Fruit fly (Drosophila melanogaster) whole organism, embryonic: ENCODE measurements around the gene CG10195.
A peak's percentile ranks its signal among the peaks of the same experiment; 100 is the strongest.

Experiments
- Atf6 ChIP-seq: fragments of 200-800 bp; sonication (Bioruptor generic); IDR thresholded peaks from 2 replicates; pipeline ENCODE4 v1.3.6; 2022; ENCODE audit warnings: missing biosample characterization, missing genetic modification characterization
- CG10565 ChIP-seq: fragments of 200-800 bp; sonication (Bioruptor generic); optimal IDR thresholded peaks from 3 replicates; lab custom pipeline; 2016; ENCODE audit warnings: missing biosample characterization, mild to moderate bottlenecking, missing genetic modification characterization
- CG11398 ChIP-seq: fragments of 200-800 bp; sonication (Bioruptor generic); optimal IDR thresholded peaks from 2 replicates; lab custom pipeline; 2016; ENCODE audit warnings: missing biosample characterization, missing genetic modification characterization
- CG12219 ChIP-seq: fragments of 200-800 bp; sonication (Bioruptor generic); optimal IDR thresholded peaks from 3 replicates; lab custom pipeline; 2018; ENCODE audit warnings: missing biosample characterization, mild to moderate bottlenecking, missing genetic modification characterization
- CG12942 ChIP-seq: fragments of 200-800 bp; sonication (Bioruptor generic); optimal IDR thresholded peaks from 3 replicates; lab custom pipeline; 2016; ENCODE audit warnings: missing biosample characterization, missing genetic modification characterization
- CG13894 ChIP-seq: fragments of 200-800 bp; sonication (Bioruptor generic); optimal IDR thresholded peaks from 3 replicates; lab custom pipeline; 2018; ENCODE audit warnings: missing biosample characterization, mild to moderate bottlenecking, missing genetic modification characterization, moderate library complexity
- CG14710 ChIP-seq: fragments of 200-800 bp; sonication (Bioruptor generic); optimal IDR thresholded peaks from 3 replicates; lab custom pipeline; 2019; ENCODE audit warnings: missing biosample characterization, mild to moderate bottlenecking, missing genetic modification characterization, moderate library complexity
- CG15479 ChIP-seq: fragments of 200-800 bp; sonication (Bioruptor generic); optimal IDR thresholded peaks from 3 replicates; lab custom pipeline; 2019; ENCODE audit warnings: missing biosample characterization, mild to moderate bottlenecking, missing genetic modification characterization, moderate library complexity
- CG16863 ChIP-seq: fragments of 200-800 bp; sonication (Bioruptor generic); optimal IDR thresholded peaks from 3 replicates; lab custom pipeline; 2016; ENCODE audit warnings: missing biosample characterization, missing genetic modification characterization
- CG17912 ChIP-seq: fragments of 200-800 bp; sonication (Bioruptor generic); optimal IDR thresholded peaks from 2 replicates; lab custom pipeline; 2018; ENCODE audit warnings: missing biosample characterization, mild to moderate bottlenecking, missing genetic modification characterization
- CG4282 ChIP-seq: fragments of 200-800 bp; sonication (Bioruptor generic); optimal IDR thresholded peaks from 2 replicates; lab custom pipeline; 2016; ENCODE audit warnings: missing biosample characterization, missing genetic modification characterization
- CG6791 ChIP-seq: fragments of 200-800 bp; sonication (Bioruptor generic); IDR thresholded peaks from 3 replicates; pipeline ENCODE4 v1.3.6; 2022; ENCODE audit warnings: missing biosample characterization, missing genetic modification characterization; ENCODE audit not compliant: partially characterized antibody
- CG7357 ChIP-seq: fragments of 200-800 bp; sonication (Bioruptor generic); IDR thresholded peaks from 3 replicates; pipeline ENCODE4 v1.3.6; 2022; ENCODE audit warnings: missing biosample characterization, missing genetic modification characterization
- CG7963 ChIP-seq: fragments of 200-800 bp; sonication (Bioruptor generic); IDR thresholded peaks from 3 replicates; pipeline ENCODE4 v1.3.6; 2022; ENCODE audit warnings: missing biosample characterization, missing genetic modification characterization; ENCODE audit not compliant: partially characterized antibody
- CG8359 ChIP-seq: fragments of 200-800 bp; sonication (Bioruptor generic); optimal IDR thresholded peaks from 2 replicates; lab custom pipeline; 2017; ENCODE audit warnings: missing biosample characterization, mild to moderate bottlenecking, missing genetic modification characterization, borderline replicate concordance
- CG8388 ChIP-seq: fragments of 200-800 bp; sonication (Bioruptor generic); optimal IDR thresholded peaks from 2 replicates; lab custom pipeline; 2019; ENCODE audit warnings: missing biosample characterization, mild to moderate bottlenecking, missing genetic modification characterization, moderate library complexity
- CG9876 ChIP-seq: fragments of 200-800 bp; sonication (Bioruptor generic); optimal IDR thresholded peaks from 2 replicates; lab custom pipeline; 2016; ENCODE audit warnings: missing biosample characterization, missing genetic modification characterization
- Camta ChIP-seq: fragments of 200-800 bp; sonication (Bioruptor generic); optimal IDR thresholded peaks from 2 replicates; lab custom pipeline; 2016; ENCODE audit warnings: missing biosample characterization, missing genetic modification characterization
- Chrac-16 ChIP-seq: fragments of 200-800 bp; sonication (Bioruptor generic); optimal IDR thresholded peaks from 3 replicates; lab custom pipeline; 2016; ENCODE audit warnings: missing biosample characterization, missing genetic modification characterization
- D ChIP-seq, 2 experiments: fragments of 200-800 bp in 1 of 2; fragments of >200 bp in 1 of 2; sonication (Bioruptor generic) in 1 of 2; optimal IDR thresholded peaks; 2 replicates in 1 of 2; 3 replicates in 1 of 2; lab custom pipeline; 2017; ENCODE audit warnings: mild to moderate bottlenecking in 1 of 2, missing biosample characterization in 1 of 2, missing genetic modification characterization in 1 of 2, missing genetic modification reagents in 1 of 2
- Dref ChIP-seq: fragments of 200-800 bp; sonication (Bioruptor generic); IDR thresholded peaks from 2 replicates; pipeline ENCODE4 v1.3.6; 2022; ENCODE audit warnings: missing biosample characterization, missing genetic modification characterization
- Fer3 ChIP-seq: fragments of 200-800 bp; sonication (Bioruptor generic); optimal IDR thresholded peaks from 2 replicates; lab custom pipeline; 2018; ENCODE audit warnings: missing biosample characterization, mild to moderate bottlenecking, missing genetic modification characterization, moderate library complexity
- Poxn ChIP-seq: fragments of 200-800 bp; sonication (Bioruptor generic); IDR thresholded peaks from 2 replicates; pipeline ENCODE4 v1.3.6; 2022; ENCODE audit warnings: missing biosample characterization, missing genetic modification characterization
- Stat92E ChIP-seq, 3 experiments: fragments of >200 bp in 2 of 3; fragments of 200-800 bp in 1 of 3; sonication (Bioruptor generic) in 1 of 3; optimal IDR thresholded peaks; 2 replicates each; lab custom pipeline; 2017 to 2019; ENCODE audit warnings: missing biosample characterization in 3 of 3, missing genetic modification characterization in 3 of 3, mild to moderate bottlenecking in 1 of 3, moderate library complexity in 1 of 3
- ac ChIP-seq: fragments of 200-800 bp; sonication (Bioruptor generic); optimal IDR thresholded peaks from 3 replicates; lab custom pipeline; 2017; ENCODE audit warnings: missing biosample characterization, mild to moderate bottlenecking, missing genetic modification characterization
- bcd ChIP-seq: fragments of 200-800 bp; sonication (Bioruptor generic); optimal IDR thresholded peaks from 2 replicates; lab custom pipeline; 2017; ENCODE audit warnings: missing biosample characterization, mild to moderate bottlenecking, missing genetic modification characterization
- bigmax ChIP-seq: fragments of 200-800 bp; sonication (Bioruptor generic); optimal IDR thresholded peaks from 2 replicates; lab custom pipeline; 2018; ENCODE audit warnings: missing biosample characterization, mild to moderate bottlenecking, missing genetic modification characterization
- chif ChIP-seq, 2 experiments: fragments of 200-800 bp; sonication (Bioruptor generic); optimal IDR thresholded peaks; 3 replicates each; lab custom pipeline; 2016; ENCODE audit warnings: missing biosample characterization in 2 of 2, missing genetic modification characterization in 2 of 2
- chm ChIP-seq: fragments of 200-800 bp; sonication (Bioruptor generic); IDR thresholded peaks from 2 replicates; pipeline ENCODE4 v1.3.6; 2022; ENCODE audit warnings: missing biosample characterization, missing genetic modification characterization
- crc ChIP-seq: fragments of 200-800 bp; sonication (Bioruptor generic); optimal IDR thresholded peaks from 2 replicates; lab custom pipeline; 2016; ENCODE audit warnings: missing biosample characterization, missing genetic modification characterization
- en ChIP-seq: fragments of 200-800 bp; sonication (Bioruptor generic); optimal IDR thresholded peaks from 2 replicates; lab custom pipeline; 2016; ENCODE audit warnings: missing biosample characterization, missing genetic modification characterization
- exex ChIP-seq: fragments of 200-800 bp; sonication (Bioruptor generic); optimal IDR thresholded peaks from 4 replicates; lab custom pipeline; 2018; ENCODE audit warnings: missing biosample characterization, mild to moderate bottlenecking, missing genetic modification characterization, moderate library complexity
- fd64A ChIP-seq: fragments of 200-800 bp; sonication (Bioruptor generic); optimal IDR thresholded peaks from 3 replicates; lab custom pipeline; 2018; ENCODE audit warnings: missing biosample characterization, mild to moderate bottlenecking, missing genetic modification characterization
- ftz-f1 ChIP-seq: fragments of 200-800 bp; sonication (Bioruptor generic); optimal IDR thresholded peaks from 2 replicates; lab custom pipeline; 2016; ENCODE audit warnings: missing biosample characterization, missing genetic modification characterization
- gem ChIP-seq: fragments of 200-800 bp; sonication (Bioruptor generic); optimal IDR thresholded peaks from 2 replicates; lab custom pipeline; 2019; ENCODE audit warnings: missing biosample characterization, mild to moderate bottlenecking, missing genetic modification characterization, moderate library complexity
- hbn ChIP-seq: fragments of 200-800 bp; sonication (Bioruptor generic); IDR thresholded peaks from 2 replicates; pipeline ENCODE4 v1.3.6; 2022; ENCODE audit warnings: missing biosample characterization, missing genetic modification characterization; ENCODE audit not compliant: partially characterized antibody
- maf-S ChIP-seq: fragments of 200-800 bp; sonication (Bioruptor generic); optimal IDR thresholded peaks from 2 replicates; lab custom pipeline; 2016; ENCODE audit warnings: missing biosample characterization, missing genetic modification characterization
- pan ChIP-seq, 4 experiments: fragments of >200 bp in 3 of 4; fragments of 200-800 bp in 1 of 4; sonication (Bioruptor generic) in 1 of 4; optimal IDR thresholded peaks in 3 of 4; IDR thresholded peaks in 1 of 4; 2 replicates each; pipeline versions ENCODE4 v1.3.6 to Lab custom; 2017 to 2022; ENCODE audit warnings: missing biosample characterization in 2 of 4, missing genetic modification characterization in 2 of 4, mixed read lengths in 1 of 4
- pho ChIP-seq: fragments of 200-800 bp; sonication (Bioruptor generic); optimal IDR thresholded peaks from 2 replicates; lab custom pipeline; 2016; ENCODE audit warnings: missing biosample characterization, missing genetic modification characterization
- pzg ChIP-seq: fragments of 200-800 bp; sonication (Bioruptor generic); optimal IDR thresholded peaks from 3 replicates; lab custom pipeline; 2018; ENCODE audit warnings: missing biosample characterization, mild to moderate bottlenecking, missing genetic modification characterization, moderate library complexity
- sd ChIP-seq: fragments of 200-800 bp; sonication (Bioruptor generic); optimal IDR thresholded peaks from 3 replicates; lab custom pipeline; 2018; ENCODE audit warnings: missing biosample characterization, mild to moderate bottlenecking, missing genetic modification characterization, moderate library complexity
- sens-2 ChIP-seq: fragments of 200-800 bp; sonication (Bioruptor generic); IDR thresholded peaks from 2 replicates; pipeline ENCODE4 v1.3.6; 2022; ENCODE audit warnings: missing biosample characterization, missing genetic modification characterization
- sqz ChIP-seq: fragments of 200-800 bp; sonication (Bioruptor generic); optimal IDR thresholded peaks from 3 replicates; lab custom pipeline; 2018; ENCODE audit warnings: missing biosample characterization, mild to moderate bottlenecking, missing genetic modification characterization
- ssp ChIP-seq: fragments of 200-800 bp; sonication (Bioruptor generic); IDR thresholded peaks from 2 replicates; pipeline ENCODE4 v1.3.6; 2022; ENCODE audit warnings: missing biosample characterization, missing genetic modification characterization
- tll ChIP-seq, 2 experiments: fragments of 200-800 bp in 1 of 2; fragments of >200 bp in 1 of 2; sonication (Bioruptor generic) in 1 of 2; optimal IDR thresholded peaks; 2 replicates each; lab custom pipeline; 2017 to 2019; ENCODE audit warnings: missing biosample characterization in 2 of 2, missing genetic modification characterization in 2 of 2, mild to moderate bottlenecking in 1 of 2, moderate library complexity in 1 of 2
- toy ChIP-seq: fragments of 200-800 bp; sonication (Bioruptor generic); IDR thresholded peaks from 2 replicates; pipeline ENCODE4 v1.3.6; 2022; ENCODE audit warnings: missing biosample characterization, missing genetic modification characterization
- twi ChIP-seq: fragments of 200-800 bp; optimal IDR thresholded peaks from 2 replicates; lab custom pipeline; 2019; ENCODE audit warnings: missing biosample characterization, mild to moderate bottlenecking, missing genetic modification characterization, moderate library complexity
- usp ChIP-seq: fragments of >200 bp; optimal IDR thresholded peaks from 2 replicates; lab custom pipeline; 2017; ENCODE audit warnings: missing biosample characterization, missing genetic modification characterization

Gene CG10195

DNA sequence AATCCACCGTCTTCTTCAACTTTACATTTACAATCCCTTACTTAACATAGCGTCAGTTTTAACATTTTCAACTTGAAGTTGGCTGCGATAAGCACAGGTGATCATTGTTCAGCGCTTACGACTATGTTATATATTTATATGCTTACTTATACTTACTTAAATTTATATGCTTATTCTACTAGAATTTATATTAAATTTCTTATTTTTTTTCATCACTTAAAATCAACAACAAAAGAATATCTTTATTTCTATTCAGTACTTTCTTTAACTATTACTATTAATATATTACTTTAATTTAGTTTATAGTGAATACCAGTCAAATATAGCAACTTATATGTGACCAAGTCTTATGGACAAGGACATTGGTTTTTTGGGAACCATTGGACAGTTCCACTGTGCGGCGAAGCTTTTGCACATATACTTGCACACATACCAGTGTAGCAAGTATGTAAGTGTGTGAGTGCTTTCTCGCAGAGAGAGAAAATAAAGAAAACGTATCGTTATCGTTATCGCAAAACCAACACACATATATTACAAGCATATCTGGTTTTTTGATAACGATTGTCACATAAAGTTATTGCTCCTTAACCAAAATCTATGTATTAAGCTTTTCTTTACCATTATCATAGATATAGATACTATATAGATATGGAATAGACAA lies 32.8 kb upstream of the CG10195 start, which contains the start of gene Hasp (continued):
- TF ChIP-seq ssp (GFP tag; lab: Robert Waterston, UW) (0 out of 2 replicates have a peak, but pooled peaks have one; percentile 23), Atf6 (GFP tag; lab: Robert Waterston, UW) (no peak; the same call in 1 of the 2 replicates), Camta (no peak), CG14710 (tag; lab: Kevin White, UChicago) (peak; percentile 46), CG11398 (GFP tag; lab: Kevin White, UChicago) (no peak), maf-S (GFP tag; lab: Kevin White, UChicago) (no peak), chm (GFP tag; lab: Robert Waterston, UW) (no peak; the same call in 1 of the 2 replicates), toy (GFP tag; lab: Robert Waterston, UW) (no peak), CG7357 (GFP tag; lab: Robert Waterston, UW) (no peak), twi (tag; lab: Kevin White, UChicago) (no peak), en (GFP tag; lab: Kevin White, UChicago) (no peak), Fer3 (tag; lab: Kevin White, UChicago) (peak; percentile 56), Dref (GFP tag; lab: Robert Waterston, UW) (peak; percentile 62), ac (no peak), gem (tag; lab: Kevin White, UChicago) (no peak), sens-2 (no peak), hbn (GFP tag; lab: Robert Waterston, UW) (peak; percentile 53; the same call in 1 of the 2 replicates), CG10565 (GFP tag; lab: Kevin White, UChicago) (no peak), usp (no peak), fd64A (GFP tag; lab: Kevin White, UChicago) (no peak), Chrac-16 (GFP tag; lab: Kevin White, UChicago) (peak; percentile 40), CG8388 (GFP tag; lab: Kevin White, UChicago) (peak; percentile 59), D (optimal IDR thresholded peaks at IDR 0.05; lab: Kevin White, UChicago) (no peak), D (GFP tag; optimal IDR thresholded peaks at IDR 0.05; lab: Kevin White, UChicago) (peak; percentile 44), CG13894 (tag; lab: Kevin White, UChicago) (peak; percentile 23), pzg (GFP tag; lab: Kevin White, UChicago) (peak; percentile 16), bigmax (no peak), pan (optimal IDR thresholded peaks at IDR 0.05; lab: Kevin White, UChicago) (no peak), pan (GFP tag; optimal IDR thresholded peaks at IDR 0.05 in 1 of 2, IDR thresholded peaks at IDR 0.05 in 1 of 2) (peak in 1 of 2 experiments; percentile 65), CG16863 (GFP tag; lab: Kevin White, UChicago) (no peak), exex (tag; lab: Kevin White, UChicago) (no peak), chif (GFP tag; optimal IDR thresholded peaks at IDR 0.05; lab: Kevin White, UChicago) (no peak), CG6791 (peak; percentile 83), CG15479 (no peak), CG17912 (GFP tag; lab: Kevin White, UChicago) (no peak), Poxn (GFP tag; lab: Robert Waterston, UW) (no peak), bcd (GFP tag; lab: Kevin White, UChicago) (peak; percentile 53), CG8359 (GFP tag; lab: Kevin White, UChicago) (no peak), CG12942 (GFP tag; lab: Kevin White, UChicago) (peak; percentile 46), CG7963 (GFP tag; lab: Robert Waterston, UW) (peak; percentile 77), CG4282 (GFP tag; lab: Kevin White, UChicago) (no peak), sd (no peak), crc (no peak), CG12219 (GFP tag; lab: Kevin White, UChicago) (peak; percentile 44), Stat92E (GFP tag; optimal IDR thresholded peaks at IDR 0.05; lab: Kevin White, UChicago) (no peak), CG9876 (GFP tag; lab: Kevin White, UChicago) (no peak), sqz (GFP tag; lab: Kevin White, UChicago) (no peak), pho (GFP tag; lab: Kevin White, UChicago) (no peak), tll (GFP tag; optimal IDR thresholded peaks at IDR 0.05; lab: Kevin White, UChicago) (no peak), ftz-f1 (no peak)
